Worm (Caenorhabditis elegans): Measurements from ENCODE around the gene ssp-32.

The ssp-32 gene

ce11 chrIV:9863817-9864216 is 31.4 kb upstream of the ssp-32 start, which contains the start of gene K07F5.16:
Gene K07F5.16, plus strand, starts transcription at chrIV:9864117.
- TF ChIP-seq nhr-2 (tag; optimal IDR thresholded peaks at IDR 0.05) (no peak), lin-32 (GFP tag; optimal IDR thresholded peaks at IDR 0.05) (no peak), lin-13 (tag; optimal IDR thresholded peaks at IDR 0.05) (no peak), sptf-1 (tag; optimal IDR thresholded peaks at IDR 0.05) (no peak), ces-1 (GFP tag; optimal IDR thresholded peaks at IDR 0.05) (no peak), ceh-43 (GFP tag; optimal IDR thresholded peaks at IDR 0.05) (no peak), nhr-76 (tag; optimal IDR thresholded peaks at IDR 0.05) (no peak), nhr-28 (tag; optimal IDR thresholded peaks at IDR 0.05) (no peak), unc-39 (tag; optimal IDR thresholded peaks at IDR 0.05) (no peak), sem-2 (GFP tag; optimal IDR thresholded peaks at IDR 0.05) (no peak), mls-2 (tag; optimal IDR thresholded peaks at IDR 0.05) (no peak), bed-3 (GFP tag; optimal IDR thresholded peaks at IDR 0.05) (no peak), snpc-4 (tag; optimal IDR thresholded peaks at IDR 0.05) (no peak), ztf-11 (tag; optimal IDR thresholded peaks at IDR 0.05) (no peak), M03D4.4 (tag; optimal IDR thresholded peaks at IDR 0.05) (no peak), unc-62 (GFP tag; optimal IDR thresholded peaks at IDR 0.05) (no peak)

ce11 chrIV:9864778-9865177 is 30.4 kb upstream of the ssp-32 start, which contains the start of the genes K07F5.15 and K07F5.22:
Gene K07F5.15, plus strand, starts transcription at chrIV:9865078.
Gene K07F5.22, plus strand, starts transcription at chrIV:9865078.
- TF ChIP-seq hlh-1 (tag; optimal IDR thresholded peaks at IDR 0.05) (no peak), elt-3 (tag; optimal IDR thresholded peaks at IDR 0.05) (no peak), tbx-8 (GFP tag; optimal IDR thresholded peaks at IDR 0.05) (no peak), ztf-11 (tag; optimal IDR thresholded peaks at IDR 0.05) (no peak), bed-3 (GFP tag; optimal IDR thresholded peaks at IDR 0.05) (no peak), drap-1 (GFP tag; optimal IDR thresholded peaks at IDR 0.05) (no peak), unc-39 (tag; optimal IDR thresholded peaks at IDR 0.05) (no peak), ceh-39 (tag; optimal IDR thresholded peaks at IDR 0.05) (no peak), mep-1 (tag; optimal IDR thresholded peaks at IDR 0.05) (no peak), lsy-2 (tag; optimal IDR thresholded peaks at IDR 0.05) (no peak), nhr-12 (tag; optimal IDR thresholded peaks at IDR 0.05) (no peak), mab-5 (tag; optimal IDR thresholded peaks at IDR 0.05) (no peak), nhr-76 (tag; optimal IDR thresholded peaks at IDR 0.05) (no peak), sptf-1 (tag; optimal IDR thresholded peaks at IDR 0.05) (no peak), unc-62 (GFP tag; optimal IDR thresholded peaks at IDR 0.05) (no peak), lin-32 (GFP tag; optimal IDR thresholded peaks at IDR 0.05) (no peak), nhr-28 (tag; optimal IDR thresholded peaks at IDR 0.05) (no peak), zip-8 (tag; optimal IDR thresholded peaks at IDR 0.05) (no peak), ceh-43 (GFP tag; optimal IDR thresholded peaks at IDR 0.05) (no peak)

ce11 chrIV:9866865-9867264 is 28.3 kb upstream of the ssp-32 start:
- TF ChIP-seq M03D4.4 (tag; optimal IDR thresholded peaks at IDR 0.05): no peak
- TF ChIP-seq snpc-4 (tag; optimal IDR thresholded peaks at IDR 0.05): no peak
- no peak for TF ChIP-seq ces-1 (GFP tag; optimal IDR thresholded peaks at IDR 0.05)
- TF ChIP-seq lsy-2 (tag; optimal IDR thresholded peaks at IDR 0.05): no peak
- TF ChIP-seq ham-2 (GFP tag; optimal IDR thresholded peaks at IDR 0.05): no peak
- no peak for TF ChIP-seq unc-120 (tag; optimal IDR thresholded peaks at IDR 0.05; ENCODE audit: poor library complexity, severe bottlenecking)
- no peak for TF ChIP-seq elt-3 (tag; optimal IDR thresholded peaks at IDR 0.05)
- no peak for TF ChIP-seq sem-2 (GFP tag; optimal IDR thresholded peaks at IDR 0.05)
- no peak for TF ChIP-seq hlh-1 (tag; optimal IDR thresholded peaks at IDR 0.05)
- no peak for TF ChIP-seq nhr-76 (tag; optimal IDR thresholded peaks at IDR 0.05)
- no peak for TF ChIP-seq ceh-83 (GFP tag; optimal IDR thresholded peaks at IDR 0.05)
- no peak for TF ChIP-seq elt-1 (tag; optimal IDR thresholded peaks at IDR 0.05; ENCODE audit: borderline replicate concordance, insufficient read depth)
- TF ChIP-seq nhr-237 (tag; optimal IDR thresholded peaks at IDR 0.05): no peak
- no peak for TF ChIP-seq nhr-12 (tag; optimal IDR thresholded peaks at IDR 0.05)

ce11 chrIV:9867915-9868314 is 27.3 kb upstream of the ssp-32 start:
- TF ChIP-seq mls-2 (tag; optimal IDR thresholded peaks at IDR 0.05) (no peak), nhr-28 (tag; optimal IDR thresholded peaks at IDR 0.05) (no peak), lin-13 (tag; optimal IDR thresholded peaks at IDR 0.05) (no peak), zip-8 (tag; optimal IDR thresholded peaks at IDR 0.05) (no peak), ztf-11 (tag; optimal IDR thresholded peaks at IDR 0.05) (no peak), ceh-39 (tag; optimal IDR thresholded peaks at IDR 0.05) (no peak), ceh-83 (GFP tag; optimal IDR thresholded peaks at IDR 0.05) (no peak), cnd-1 (tag; optimal IDR thresholded peaks at IDR 0.05) (no peak), elt-3 (tag; optimal IDR thresholded peaks at IDR 0.05) (no peak)
